Worm (Caenorhabditis elegans): ENCODE data around the gene R02F11.10.

ce11 chrV:4775140-4775539 lies 13.8 kb upstream of the R02F11.10 start:
- TF ChIP-seq ceh-82 (tag; optimal IDR thresholded peaks at IDR 0.05) = no peak
- no peak for TF ChIP-seq egl-27 (tag; optimal IDR thresholded peaks at IDR 0.05)
- TF ChIP-seq nhr-76 (tag; optimal IDR thresholded peaks at IDR 0.05) = no peak

Data from whole organism, L3 larva.